Worm (Caenorhabditis elegans): Measurements from ENCODE around the gene bus-18.
A peak's percentile ranks its signal among the peaks of the same experiment; 100 is the strongest.

The bus-18 gene

DNA sequence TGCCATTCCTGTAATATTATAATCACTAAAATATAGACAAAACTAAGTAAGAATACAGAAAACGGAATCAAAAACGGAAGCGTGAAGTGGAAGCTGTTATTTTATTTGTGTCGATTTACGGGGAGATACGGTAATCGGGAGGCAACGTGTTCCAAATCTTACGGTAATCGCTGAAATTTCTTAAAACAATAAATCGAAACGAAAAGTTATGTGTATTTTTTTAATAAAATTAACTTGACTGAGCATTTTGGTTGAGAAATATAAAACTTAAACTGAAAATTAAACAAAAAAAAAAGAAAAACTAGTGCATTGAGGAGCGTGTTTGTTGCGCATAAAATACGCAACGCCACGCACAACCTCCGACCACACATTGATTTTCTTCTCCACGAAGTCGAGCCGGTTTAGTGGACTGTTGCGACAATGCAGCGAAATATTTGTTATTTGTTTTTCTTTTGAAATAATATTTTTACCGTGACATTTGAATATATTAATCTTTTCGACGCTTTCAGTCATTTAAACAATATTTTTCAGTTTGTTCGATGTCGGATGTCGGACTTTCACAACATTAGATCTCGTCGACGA lies 9.1 kb upstream of the bus-18 start, which contains the start of the genes F55A11.1 and syx-5 (continued):
- TF ChIP-seq lir-3 (tag; optimal IDR thresholded peaks at IDR 0.05; ENCODE audit: poor library complexity) (peak; percentile 69), lin-15B (tag; optimal IDR thresholded peaks at IDR 0.05) (peak; percentile 52), elt-3 (tag; optimal IDR thresholded peaks at IDR 0.05) (peak in 2 of 6 experiments; percentile 68 to 86), fkh-10 (GFP tag; optimal IDR thresholded peaks at IDR 0.05) (peak; percentile 52), sox-4 (tag; optimal IDR thresholded peaks at IDR 0.05) (peak; percentile 95), efl-1 (optimal IDR thresholded peaks at IDR 0.05) (peak; percentile 76 to 86), efl-1 (GFP tag; optimal IDR thresholded peaks at IDR 0.05 in 1 of 2) (peak; percentile 79 to 97), dpl-1 (GFP tag; optimal IDR thresholded peaks at IDR 0.05) (peak; percentile 70 to 80 (median 78)), ceh-82 (tag; optimal IDR thresholded peaks at IDR 0.05) (peak; percentile 34 to 64 (median 57)), ztf-4 (tag; optimal IDR thresholded peaks at IDR 0.05) (peak; percentile 89), C34B4.2 (tag; optimal IDR thresholded peaks at IDR 0.05) (peak; percentile 70), unc-130 (tag; optimal IDR thresholded peaks at IDR 0.05) (peak; percentile 67), vab-15 (tag; optimal IDR thresholded peaks at IDR 0.05) (peak; percentile 40), nhr-19 (GFP tag; conservative IDR thresholded peaks at IDR 0.05) (peak; percentile 95), lin-35 (GFP tag; optimal IDR thresholded peaks at IDR 0.05) (peak; percentile 78 to 79), ets-5 (GFP tag; IDR thresholded peaks at IDR 0.05) (no peak), nhr-47 (tag; optimal IDR thresholded peaks at IDR 0.05) (peak; percentile 98), C04F5.9 (tag; optimal IDR thresholded peaks at IDR 0.05) (peak; percentile 78), snpc-4 (tag; optimal IDR thresholded peaks at IDR 0.05) (peak; percentile 81), mep-1 (tag; optimal IDR thresholded peaks at IDR 0.05) (peak; percentile 93), ces-1 (GFP tag; optimal IDR thresholded peaks at IDR 0.05) (no peak), fkh-8 (tag; optimal IDR thresholded peaks at IDR 0.05) (peak; percentile 91), mdl-1 (tag; optimal IDR thresholded peaks at IDR 0.05) (peak in 1 of 2 experiments; percentile 72), nhr-84 (tag; optimal IDR thresholded peaks at IDR 0.05) (no peak), elt-2 (tag; optimal IDR thresholded peaks at IDR 0.05) (peak; percentile 83), nhr-77 (tag; optimal IDR thresholded peaks at IDR 0.05) (peak; percentile 74), tbx-2 (tag; optimal IDR thresholded peaks at IDR 0.05) (peak; percentile 96), unc-86 (tag; optimal IDR thresholded peaks at IDR 0.05) (peak; percentile 94), nhr-76 (tag; optimal IDR thresholded peaks at IDR 0.05) (no peak), ztf-11 (tag; optimal IDR thresholded peaks at IDR 0.05) (peak; percentile 15 to 83), egl-13 (tag; optimal IDR thresholded peaks at IDR 0.05) (peak; percentile 90), F16B12.6 (tag; optimal IDR thresholded peaks at IDR 0.05) (peak; percentile 22), mab-9 (GFP tag; IDR thresholded peaks at IDR 0.05) (peak; percentile 87), lin-13 (GFP tag; optimal IDR thresholded peaks at IDR 0.05) (peak; percentile 75), sup-37 (GFP tag; optimal IDR thresholded peaks at IDR 0.05) (peak; percentile 94), efl-3 (GFP tag; optimal IDR thresholded peaks at IDR 0.05) (peak; percentile 81), nhr-237 (tag; optimal IDR thresholded peaks at IDR 0.05) (peak; percentile 50), nhr-20 (tag; optimal IDR thresholded peaks at IDR 0.05) (peak; percentile 96), pag-3 (tag; optimal IDR thresholded peaks at IDR 0.05; ENCODE audit: borderline replicate concordance, insufficient read depth) (no peak), unc-98 (GFP tag; IDR thresholded peaks at IDR 0.05) (peak; percentile 42; the same call in 1 of the 2 replicates), nhr-28 (tag; optimal IDR thresholded peaks at IDR 0.05) (peak; percentile 58), hlh-4 (tag; optimal IDR thresholded peaks at IDR 0.05) (no peak), blmp-1 (tag; optimal IDR thresholded peaks at IDR 0.05) (peak; percentile 37), aly-2 (tag; optimal IDR thresholded peaks at IDR 0.05) (peak; percentile 86), lin-14 (GFP tag; optimal IDR thresholded peaks at IDR 0.05) (peak; percentile 99), zag-1 (tag; optimal IDR thresholded peaks at IDR 0.05) (no peak), Y116A8C.19 (tag; optimal IDR thresholded peaks at IDR 0.05; ENCODE audit: borderline replicate concordance) (no peak), ceh-90 (tag; optimal IDR thresholded peaks at IDR 0.05) (peak; percentile 65), hlh-17 (GFP tag; optimal IDR thresholded peaks at IDR 0.05; ENCODE audit: borderline replicate concordance) (no peak), rnt-1 (tag; optimal IDR thresholded peaks at IDR 0.05) (peak; percentile 58), lin-39 (tag; optimal IDR thresholded peaks at IDR 0.05) (peak; percentile 97)

Data from whole organism, L1 larva.